Worm (Caenorhabditis elegans): ENCODE data around the gene K03B8.11.

- TF ChIP-seq mel-28 (tag; optimal IDR thresholded peaks at IDR 0.05; ENCODE audit: borderline replicate concordance) (no peak), T07F8.4 (tag; optimal IDR thresholded peaks at IDR 0.05) (no peak), F49E8.2 (tag; optimal IDR thresholded peaks at IDR 0.05; ENCODE audit: insufficient read depth) (no peak), xnd-1 (tag; optimal IDR thresholded peaks at IDR 0.05) (no peak), unc-130 (GFP tag; optimal IDR thresholded peaks at IDR 0.05) (no peak), nhr-90 (tag; optimal IDR thresholded peaks at IDR 0.05) (no peak), snpc-4 (GFP tag; optimal IDR thresholded peaks at IDR 0.05) (no peak), snpc-4 (tag; optimal IDR thresholded peaks at IDR 0.05) (no peak), K12H6.12 (tag; optimal IDR thresholded peaks at IDR 0.05) (no peak), ceh-27 (GFP tag; optimal IDR thresholded peaks at IDR 0.05) (no peak)
These were observed 48.9 kb upstream of the K03B8.11 start for ce11 chrV:11439202-11439601.

Data from whole organism, young adult.